Worm (Caenorhabditis elegans) whole organism, early embryonic: ENCODE results near the gene col-101.

Experiments used
- B0310.2 ChIP-seq: sonication (generic microtip); optimal IDR thresholded peaks from 2 replicates; lab custom pipeline; 2016; ENCODE audit warnings: mild to moderate bottlenecking, missing genetic modification characterization, missing compliant biosample characterization
- F13C5.2 ChIP-seq: sonication (generic microtip); optimal IDR thresholded peaks from 2 replicates; lab custom pipeline; 2017; ENCODE audit warnings: mild to moderate bottlenecking, missing genetic modification characterization, inconsistent platforms, missing compliant biosample characterization
- aly-1 ChIP-seq: sonication (generic microtip); optimal IDR thresholded peaks from 2 replicates; lab custom pipeline; 2016; ENCODE audit warnings: missing genetic modification characterization, missing compliant biosample characterization
- ama-1 ChIP-seq: fragments of 150-350 bp; optimal IDR thresholded peaks from 2 replicates; lab custom pipeline; 2014
- ceh-13 ChIP-seq: fragments of 200-800 bp; sonication (Bioruptor generic); optimal IDR thresholded peaks from 2 replicates; lab custom pipeline; 2018; ENCODE audit warnings: mild to moderate bottlenecking, missing genetic modification characterization, missing compliant biosample characterization
- ceh-36 ChIP-seq: sonication (generic microtip); optimal IDR thresholded peaks from 2 replicates; lab custom pipeline; 2016; ENCODE audit warnings: missing genetic modification characterization, inconsistent platforms, missing compliant biosample characterization
- ets-7 ChIP-seq: sonication (generic microtip); optimal IDR thresholded peaks from 2 replicates; lab custom pipeline; 2016; ENCODE audit warnings: missing genotype, missing genetic modification characterization, missing compliant biosample characterization
- flt-1 ChIP-seq: fragments of 200-800 bp; sonication (Bioruptor generic); IDR thresholded peaks from 2 replicates; pipeline ENCODE4 v1.3.6; 2022; ENCODE audit warnings: missing genetic modification characterization, missing compliant biosample characterization
- hmbx-1 ChIP-seq: sonication (generic microtip); optimal IDR thresholded peaks from 2 replicates; lab custom pipeline; 2016; ENCODE audit warnings: mild to moderate bottlenecking, missing genetic modification characterization, missing compliant biosample characterization
- hmg-4 ChIP-seq: fragments of 200-800 bp; sonication (Bioruptor generic); optimal IDR thresholded peaks from 2 replicates; lab custom pipeline; 2018; ENCODE audit warnings: mild to moderate bottlenecking, missing genetic modification characterization, missing compliant biosample characterization
- hnd-1 ChIP-seq: sonication (generic microtip); optimal IDR thresholded peaks from 2 replicates; lab custom pipeline; 2016; ENCODE audit warnings: missing genetic modification characterization, missing compliant biosample characterization
- pes-1 ChIP-seq: fragments of 200-800 bp; sonication (Bioruptor generic); IDR thresholded peaks from 2 replicates; pipeline ENCODE4 v1.3.6; 2022; ENCODE audit warnings: missing genetic modification reagents, missing genetic modification characterization, missing compliant biosample characterization
- scrt-1 ChIP-seq: fragments of 200-800 bp; sonication (Bioruptor generic); IDR thresholded peaks from 2 replicates; pipeline ENCODE4 v1.3.6; 2022; ENCODE audit warnings: missing genetic modification characterization, missing compliant biosample characterization
- sea-1 ChIP-seq: fragments of 200-800 bp; sonication (Bioruptor generic); conservative IDR thresholded peaks from 2 replicates; pipeline ENCODE4 v1.3.6; 2022; ENCODE audit warnings: missing genetic modification characterization, missing compliant biosample characterization
- tbx-11 ChIP-seq: fragments of 200-800 bp; sonication (Bioruptor generic); IDR thresholded peaks from 2 replicates; pipeline ENCODE4 v1.3.6; 2022; ENCODE audit warnings: missing genetic modification characterization, missing compliant biosample characterization
- tbx-37 ChIP-seq: fragments of 200-800 bp; sonication (Bioruptor generic); conservative IDR thresholded peaks from 2 replicates; pipeline ENCODE4 v1.3.6; 2022; ENCODE audit warnings: missing genetic modification reagents, missing genetic modification characterization, missing compliant biosample characterization
- tra-4 ChIP-seq: sonication (generic microtip); optimal IDR thresholded peaks from 2 replicates; lab custom pipeline; 2017; ENCODE audit warnings: missing genetic modification characterization, missing compliant biosample characterization

The col-101 gene

ce11 chrIV:293995-294700 lies 32.7 kb downstream of the col-101 start:
- TF ChIP-seq sea-1 (GFP tag; lab: Robert Waterston, UW) (no peak), tra-4 (no peak), tbx-37 (no peak), ets-7 (tag; lab: Kevin White, UChicago) (no peak)

DNA sequence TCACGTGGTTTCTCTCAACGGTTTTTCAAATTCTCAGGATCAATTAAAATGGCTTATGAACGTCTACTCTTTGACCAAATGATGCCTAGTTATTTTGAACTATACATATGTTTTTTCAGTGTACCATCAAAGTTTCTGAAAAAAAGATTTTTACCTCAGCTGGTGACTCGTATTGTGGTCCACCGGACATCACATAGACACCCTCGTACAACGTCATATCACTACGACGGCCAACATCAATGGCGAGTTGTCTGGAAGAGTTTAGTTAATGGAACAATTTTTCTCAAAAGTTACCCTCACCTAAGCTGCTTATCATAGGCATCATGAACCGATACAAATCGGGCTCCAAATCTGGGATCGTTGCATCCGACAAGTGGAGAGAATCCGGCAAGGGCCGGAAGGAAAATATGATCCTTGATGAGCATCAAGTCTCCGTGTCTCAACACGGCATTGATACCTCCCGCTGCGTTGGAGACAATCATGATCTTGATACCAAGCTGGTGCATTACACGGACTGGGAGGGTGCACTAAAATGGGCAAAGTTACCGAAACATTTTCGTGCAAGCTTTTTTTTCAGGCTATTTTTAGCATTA lies 33.6 kb downstream of the col-101 start:
- TF ChIP-seq tbx-37 (no peak), pes-1 (GFP tag; lab: Robert Waterston, UW) (no peak), ceh-13 (GFP tag; lab: Kevin White, UChicago) (no peak), flt-1 (GFP tag; lab: Robert Waterston, UW) (no peak), tra-4 (no peak), B0310.2 (tag; lab: Kevin White, UChicago) (no peak), scrt-1 (GFP tag; lab: Robert Waterston, UW) (no peak), sea-1 (GFP tag; lab: Robert Waterston, UW) (no peak), F13C5.2 (tag; lab: Kevin White, UChicago) (no peak)

- TF ChIP-seq aly-1 (tag; lab: Kevin White, UChicago) (no peak), tbx-37 (no peak), F13C5.2 (tag; lab: Kevin White, UChicago) (no peak), tbx-11 (GFP tag; lab: Robert Waterston, UW) (no peak), ama-1 (no peak), sea-1 (GFP tag; lab: Robert Waterston, UW) (no peak), ceh-13 (GFP tag; lab: Kevin White, UChicago) (no peak), tra-4 (no peak), hmbx-1 (tag; lab: Kevin White, UChicago) (no peak), hmg-4 (no peak), hnd-1 (no peak), scrt-1 (GFP tag; lab: Robert Waterston, UW) (no peak), pes-1 (GFP tag; lab: Robert Waterston, UW) (no peak), ets-7 (tag; lab: Kevin White, UChicago) (no peak), ceh-36 (no peak), B0310.2 (tag; lab: Kevin White, UChicago) (no peak), flt-1 (GFP tag; lab: Robert Waterston, UW) (no peak)
These were observed 34.9 kb downstream of the col-101 start for ce11 chrIV:291851-292367.

DNA sequence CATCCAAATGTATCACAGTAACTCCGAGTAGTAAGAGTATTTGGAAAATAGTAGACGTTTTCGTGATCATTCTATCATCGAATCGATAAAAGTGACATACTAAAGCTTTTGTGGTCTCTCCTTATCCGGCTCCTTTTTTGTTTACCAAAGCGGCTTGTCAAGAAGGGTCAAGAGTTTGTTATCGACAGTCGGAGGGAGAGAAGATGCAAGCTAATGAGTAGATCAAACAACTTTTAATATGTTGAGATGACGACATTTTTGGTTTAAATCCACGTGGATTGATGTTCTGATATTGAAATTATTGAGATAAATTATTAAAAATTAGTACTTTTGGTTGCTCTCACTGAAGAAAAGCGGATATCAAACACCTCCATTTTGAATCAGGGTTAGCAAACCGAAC lies 35.5 kb downstream of the col-101 start, which contains the start of gene T21D12.7:
TSS of gene T21D12.7 (minus strand) at position 101 of the 400 bp plus-strand sequence.
- TF ChIP-seq tbx-37, result no peak
- TF ChIP-seq ets-7 (tag; lab: Kevin White, UChicago), result no peak
- no peak for TF ChIP-seq hmbx-1 (tag; lab: Kevin White, UChicago)
- no peak for TF ChIP-seq B0310.2 (tag; lab: Kevin White, UChicago)
- TF ChIP-seq ama-1, result no peak
- no peak for TF ChIP-seq ceh-36
- TF ChIP-seq ceh-13 (GFP tag; lab: Kevin White, UChicago), result no peak
- no peak for TF ChIP-seq hmg-4
- no peak for TF ChIP-seq tra-4

ce11 chrIV:290387-290786 lies 36.4 kb downstream of the col-101 start:
- TF ChIP-seq pes-1 (GFP tag; lab: Robert Waterston, UW) (no peak), hmg-4 (no peak), ceh-36 (no peak), F13C5.2 (tag; lab: Kevin White, UChicago) (no peak), sea-1 (GFP tag; lab: Robert Waterston, UW) (no peak), B0310.2 (tag; lab: Kevin White, UChicago) (no peak)

DNA sequence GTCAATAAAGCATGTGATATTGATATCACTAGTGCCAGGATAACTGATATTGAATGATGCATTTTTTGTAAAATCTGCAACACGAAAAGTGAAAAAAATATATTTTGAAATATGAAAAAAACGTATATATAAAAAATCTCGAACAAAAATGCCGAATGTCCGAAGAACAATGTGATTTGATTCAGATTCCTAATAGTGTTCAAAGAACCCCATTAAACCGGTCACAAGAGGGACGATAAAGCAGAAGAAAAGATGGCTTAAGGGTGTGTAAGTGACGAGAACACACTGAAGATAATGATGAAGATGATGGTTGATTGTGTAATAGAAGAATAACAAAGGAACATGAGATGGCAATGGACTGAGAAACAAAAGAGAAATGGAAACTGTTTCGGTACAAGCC lies 38.8 kb downstream of the col-101 start, which contains the start of gene T21D12.14:
TSS of gene T21D12.14 (minus strand) at position 101 of the 400 bp plus-strand sequence.
- TF ChIP-seq sea-1 (GFP tag; lab: Robert Waterston, UW), result no peak
- TF ChIP-seq flt-1 (GFP tag; lab: Robert Waterston, UW), result no peak
- TF ChIP-seq tbx-37, result no peak
- TF ChIP-seq pes-1 (GFP tag; lab: Robert Waterston, UW), result no peak
- no peak for TF ChIP-seq hnd-1
- no peak for TF ChIP-seq tra-4
- TF ChIP-seq F13C5.2 (tag; lab: Kevin White, UChicago), result no peak
- no peak for TF ChIP-seq B0310.2 (tag; lab: Kevin White, UChicago)
- no peak for TF ChIP-seq ama-1
- TF ChIP-seq aly-1 (tag; lab: Kevin White, UChicago), result no peak
- no peak for TF ChIP-seq ceh-36
- TF ChIP-seq ceh-13 (GFP tag; lab: Kevin White, UChicago), result no peak
- no peak for TF ChIP-seq scrt-1 (GFP tag; lab: Robert Waterston, UW)
- TF ChIP-seq hmbx-1 (tag; lab: Kevin White, UChicago), result no peak

ce11 chrIV:283347-283746 lies 43.5 kb downstream of the col-101 start, which contains the start of gene best-19:
Gene best-19 (plus strand): TSS chrIV:283647.
- TF ChIP-seq B0310.2 (tag; lab: Kevin White, UChicago) (no peak), tbx-11 (GFP tag; lab: Robert Waterston, UW) (no peak), ets-7 (tag; lab: Kevin White, UChicago) (no peak), ama-1 (no peak), hmg-4 (no peak), sea-1 (GFP tag; lab: Robert Waterston, UW) (no peak), hnd-1 (no peak)

DNA sequence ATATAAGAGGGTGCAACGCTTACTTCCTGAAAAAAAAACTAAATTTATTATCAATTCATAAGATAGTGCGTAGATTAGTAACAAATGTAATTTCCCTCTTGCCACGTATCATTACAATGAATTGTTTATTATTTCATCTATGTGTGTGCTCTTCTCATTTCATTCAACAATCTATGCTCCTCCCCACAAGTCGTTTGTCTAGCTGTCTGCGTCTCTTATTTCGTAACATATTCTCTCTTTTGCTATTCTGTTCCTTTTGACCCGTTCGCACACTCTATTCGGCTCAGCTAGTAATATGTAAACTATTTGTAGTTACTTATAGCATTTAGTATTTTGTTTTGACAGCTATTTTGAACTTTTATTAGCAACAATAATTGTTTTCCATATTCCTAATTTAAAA lies 44.8 kb downstream of the col-101 start:
- TF ChIP-seq ama-1 (no peak), tra-4 (no peak), aly-1 (tag; lab: Kevin White, UChicago) (no peak), tbx-11 (GFP tag; lab: Robert Waterston, UW) (no peak), flt-1 (GFP tag; lab: Robert Waterston, UW) (no peak), ceh-36 (no peak), ceh-13 (GFP tag; lab: Kevin White, UChicago) (no peak), hmg-4 (no peak), ets-7 (tag; lab: Kevin White, UChicago) (no peak), hnd-1 (no peak), sea-1 (GFP tag; lab: Robert Waterston, UW) (no peak), F13C5.2 (tag; lab: Kevin White, UChicago) (no peak)
